Worm (Caenorhabditis elegans): ENCODE measurements around the gene ZK616.1.

Gene ZK616.1

DNA sequence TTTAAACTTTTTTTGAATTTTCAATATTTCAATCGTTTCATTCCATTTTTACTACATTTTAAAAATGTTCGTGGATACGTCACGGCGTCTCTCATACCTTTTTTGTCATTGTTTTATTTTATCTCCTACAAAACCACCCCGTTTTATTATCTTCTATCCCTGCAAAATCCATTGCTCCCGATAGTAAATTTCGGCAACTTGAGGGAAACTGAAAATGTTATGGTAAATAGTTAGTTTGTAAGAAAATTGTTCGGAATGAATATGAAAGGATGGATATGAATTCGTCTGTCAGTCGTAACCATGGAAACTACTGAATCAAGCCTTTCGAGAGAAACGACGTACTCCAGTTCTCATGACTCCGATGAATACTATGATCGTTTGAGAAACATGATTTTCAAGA is 19.4 kb upstream of the ZK616.1 start, which contains the start of gene F41H10.2:
TSS of gene F41H10.2 (plus strand) at position 301 of the 400 bp plus-strand sequence.
- TF ChIP-seq aha-1 (tag) (peak; percentile 66), cey-2 (tag; optimal IDR thresholded peaks at IDR 0.05; ENCODE audit: borderline replicate concordance, insufficient read depth) (no peak)

DNA sequence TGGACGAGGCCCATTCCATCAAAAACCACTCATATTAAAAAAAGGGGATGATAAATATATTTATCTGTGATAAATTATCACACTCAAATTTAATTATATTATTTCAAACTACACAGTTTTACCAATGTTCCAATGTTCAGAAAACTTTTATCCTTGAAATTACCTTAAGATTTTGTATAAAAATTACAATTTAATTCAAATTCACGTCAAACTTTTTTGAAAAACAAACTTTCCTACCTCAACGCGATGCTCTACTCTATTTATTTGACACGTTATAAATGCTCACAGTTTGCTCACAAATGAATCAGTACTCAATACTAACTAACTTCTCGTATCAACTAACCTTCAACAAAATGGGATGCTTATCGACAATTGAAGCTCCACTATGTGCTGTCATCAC is 18.1 kb upstream of the ZK616.1 start, which contains the start of gene F41H10.1:
TSS of gene F41H10.1 (plus strand) at position 301 of the 400 bp plus-strand sequence.
- TF ChIP-seq mdt-29 (GFP tag; IDR thresholded peaks at IDR 0.05) (no peak), lin-15B (tag; optimal IDR thresholded peaks at IDR 0.05) (no peak), snpc-1.2 (GFP tag; IDR thresholded peaks at IDR 0.05) (no peak), egl-43 (GFP tag; IDR thresholded peaks at IDR 0.05) (no peak), skn-1 (tag; optimal IDR thresholded peaks at IDR 0.05) (no peak), attf-4 (tag; optimal IDR thresholded peaks at IDR 0.05) (no peak), daf-8 (GFP tag; IDR thresholded peaks at IDR 0.05) (no peak), R02D3.7 (tag; optimal IDR thresholded peaks at IDR 0.05) (no peak)

DNA sequence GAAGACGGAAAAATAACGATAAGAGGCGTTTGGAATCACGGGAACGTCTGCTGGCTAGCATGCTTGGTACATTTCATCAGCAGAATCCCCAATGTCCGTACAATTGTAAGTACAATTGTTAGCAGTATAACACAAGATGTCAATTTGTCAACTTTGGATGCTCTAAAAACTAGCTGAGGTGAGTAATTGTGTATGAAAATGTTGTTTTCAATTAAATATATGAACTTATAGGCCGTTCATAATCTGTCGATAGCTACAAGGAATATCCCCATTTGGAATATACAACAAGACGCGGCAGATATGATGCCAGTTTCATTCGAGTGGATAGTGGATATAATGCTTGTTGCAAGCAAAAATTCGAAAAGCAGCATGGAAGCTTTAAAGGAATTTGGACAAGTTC is 15.7 kb upstream of the ZK616.1 start, which contains the start of gene F41H10.12:
TSS of gene F41H10.12 (plus strand) at position 301 of the 400 bp plus-strand sequence.
- no peak for TF ChIP-seq F37D6.2 (tag; optimal IDR thresholded peaks at IDR 0.05)
- TF ChIP-seq F26F4.8 (GFP tag; conservative IDR thresholded peaks at IDR 0.05): no peak
- TF ChIP-seq set-16 (GFP tag; IDR thresholded peaks at IDR 0.05): no peak

DNA sequence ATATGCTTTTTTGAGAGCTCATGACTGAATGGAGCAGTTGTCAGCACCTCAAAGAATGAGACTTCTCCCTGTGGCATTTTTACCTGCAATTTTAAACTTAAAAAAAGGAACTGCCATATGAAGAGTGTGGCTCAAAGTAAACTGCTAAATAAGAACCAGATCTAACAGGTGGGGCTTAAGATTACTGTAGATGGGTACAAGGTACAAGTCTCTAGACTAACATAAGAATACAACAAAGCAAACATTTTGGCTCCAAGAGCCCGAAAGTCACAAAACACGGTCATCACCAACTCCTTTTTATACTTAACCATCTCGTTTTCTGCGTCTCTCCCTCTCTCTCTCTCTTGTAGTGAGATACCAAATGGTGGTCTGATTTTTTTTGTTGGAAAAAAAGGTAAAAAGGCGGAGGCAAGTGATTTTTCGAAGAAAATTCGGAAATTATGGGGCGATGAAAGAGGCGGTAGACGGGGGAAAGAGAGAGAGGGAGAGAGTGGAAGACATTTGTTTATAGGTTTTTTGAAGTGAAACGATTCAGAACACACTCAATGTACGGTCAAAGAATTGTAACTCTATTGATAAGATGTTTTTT is 12.1 kb upstream of the ZK616.1 start, which contains the start of gene elo-6:
TSS of gene elo-6 (minus strand) at position 83 of the 589 bp plus-strand sequence.
- TF ChIP-seq dve-1 (tag; optimal IDR thresholded peaks at IDR 0.05; ENCODE audit: insufficient read depth) (peak; percentile 75), nhr-76 (tag; optimal IDR thresholded peaks at IDR 0.05) (no peak), lsy-2 (tag; optimal IDR thresholded peaks at IDR 0.05) (peak in 1 of 2 experiments; percentile 45), saeg-2 (GFP tag; IDR thresholded peaks at IDR 0.05) (no peak), nhr-6 (tag; optimal IDR thresholded peaks at IDR 0.05) (no peak), nhr-28 (tag; optimal IDR thresholded peaks at IDR 0.05) (peak; percentile 93), zip-11 (GFP tag; IDR thresholded peaks at IDR 0.05) (no peak), ceh-82 (tag; optimal IDR thresholded peaks at IDR 0.05) (no peak), lin-38 (GFP tag; IDR thresholded peaks at IDR 0.05) (0 out of 2 replicates have a peak, but pooled peaks have one; percentile 10), pqm-1 (tag; optimal IDR thresholded peaks at IDR 0.05) (peak; percentile 66), lin-13 (GFP tag; optimal IDR thresholded peaks at IDR 0.05) (no peak), ctbp-1 (GFP tag; IDR thresholded peaks at IDR 0.05) (no peak), php-3 (GFP tag; IDR thresholded peaks at IDR 0.05) (peak; percentile 90), nhr-25 (tag; optimal IDR thresholded peaks at IDR 0.05; ENCODE audit: borderline replicate concordance, insufficient read depth) (no peak), zag-1 (tag; optimal IDR thresholded peaks at IDR 0.05) (no peak), jun-1 (tag; optimal IDR thresholded peaks at IDR 0.05) (no peak), ces-1 (GFP tag; optimal IDR thresholded peaks at IDR 0.05) (no peak), nhr-41 (GFP tag; IDR thresholded peaks at IDR 0.05) (no peak), fkh-10 (GFP tag; optimal IDR thresholded peaks at IDR 0.05) (no peak), dmd-6 (GFP tag; IDR thresholded peaks at IDR 0.05) (peak; percentile 67), mxl-2 (GFP tag; conservative IDR thresholded peaks at IDR 0.05) (no peak), nhr-102 (tag; optimal IDR thresholded peaks at IDR 0.05) (peak; percentile 46), lir-3 (tag; optimal IDR thresholded peaks at IDR 0.05) (no peak), mdl-1 (tag; optimal IDR thresholded peaks at IDR 0.05) (no peak), ztf-11 (tag; optimal IDR thresholded peaks at IDR 0.05) (no peak), nhr-48 (tag; optimal IDR thresholded peaks at IDR 0.05) (peak; percentile 12), ceh-32 (tag; optimal IDR thresholded peaks at IDR 0.05; ENCODE audit: poor library complexity) (no peak), fos-1 (tag; optimal IDR thresholded peaks at IDR 0.05) (no peak), nhr-11 (tag; optimal IDR thresholded peaks at IDR 0.05) (no peak), mep-1 (tag; optimal IDR thresholded peaks at IDR 0.05) (peak; percentile 63), mes-2 (tag; optimal IDR thresholded peaks at IDR 0.05; ENCODE audit: poor library complexity, severe bottlenecking) (peak; percentile 15), daf-12 (tag; optimal IDR thresholded peaks at IDR 0.05) (no peak), hlh-30 (tag; optimal IDR thresholded peaks at IDR 0.05; ENCODE audit: insufficient read depth) (peak; percentile 4)
